Fruit fly (Drosophila melanogaster) whole organism, pupa: ENCODE results near the gene CG15423.

Source experiments
- CG10348 ChIP-seq: fragments of 200-800 bp; sonication (Bioruptor generic); IDR thresholded peaks from 2 replicates; pipeline ENCODE4 v1.3.6; 2022; ENCODE audit warnings: missing biosample characterization, missing genetic modification characterization
- CG32121 ChIP-seq: fragments of 200-800 bp; sonication (Bioruptor generic); IDR thresholded peaks from 2 replicates; pipeline ENCODE4 v1.3.6; 2022; ENCODE audit warnings: missing biosample characterization, missing genetic modification characterization
- D1 ChIP-seq: fragments of 200-800 bp; sonication (Bioruptor generic); optimal IDR thresholded peaks from 2 replicates; lab custom pipeline; 2018; ENCODE audit warnings: missing biosample characterization, mild to moderate bottlenecking, missing genetic modification characterization, moderate library complexity
- Pif1A ChIP-seq: fragments of 200-800 bp; sonication (Bioruptor generic); optimal IDR thresholded peaks from 3 replicates; lab custom pipeline; 2016; ENCODE audit warnings: missing biosample characterization, missing genetic modification characterization
- fd96Ca ChIP-seq: fragments of 200-800 bp; sonication (Bioruptor generic); IDR thresholded peaks from 3 replicates; pipeline ENCODE4 v1.3.6; 2022; ENCODE audit warnings: missing biosample characterization, missing genetic modification characterization

- TF ChIP-seq CG32121 (GFP tag; lab: Robert Waterston, UW) = no peak
- TF ChIP-seq Pif1A (GFP tag; lab: Kevin White, UChicago) = no peak
- no peak for TF ChIP-seq D1 (tag; lab: Kevin White, UChicago)
- TF ChIP-seq CG10348 (GFP tag; lab: Robert Waterston, UW) = no peak
- TF ChIP-seq fd96Ca (GFP tag; lab: Robert Waterston, UW) = no peak
Measured at dm6 chr2L:4019198-4019597, 13.4 kb downstream of the CG15423 start.
